Worm (Caenorhabditis elegans) whole organism, midembryonic: ENCODE measurements around the gene Y50D7A.8.

Source experiments
- T22C8.4 ChIP-seq: fragments of 200-800 bp; sonication (Bioruptor generic); IDR thresholded peaks from 2 replicates; pipeline ENCODE4 v1.3.6; 2022; ENCODE audit warnings: missing genetic modification characterization, missing compliant biosample characterization
- ref-1 ChIP-seq: fragments of 200-800 bp; sonication (Bioruptor generic); conservative IDR thresholded peaks from 2 replicates; pipeline ENCODE4 v1.3.6; 2022; ENCODE audit warnings: missing genetic modification reagents, missing genetic modification characterization, missing compliant biosample characterization
- ztf-29 ChIP-seq: fragments of 200-800 bp; sonication (Bioruptor generic); IDR thresholded peaks from 2 replicates; pipeline ENCODE4 v1.3.6; 2022; ENCODE audit warnings: missing genetic modification reagents, missing genetic modification characterization, missing compliant biosample characterization

- TF ChIP-seq ref-1 (GFP tag; lab: Robert Waterston, UW) (no peak), T22C8.4 (no peak), ztf-29 (GFP tag; lab: Robert Waterston, UW) (no peak)
Measured at ce11 chrIII:352992-353391, 10.0 kb upstream of the Y50D7A.8 start.
